Fruit fly (Drosophila melanogaster) whole organism, embryonic: ENCODE data around the gene COX7B.

Experiments
- Adf1 ChIP-seq: fragments of 200-800 bp; sonication (Bioruptor generic); IDR thresholded peaks from 2 replicates; pipeline ENCODE4 v1.3.6; 2022; ENCODE audit warnings: missing biosample characterization, missing genetic modification characterization
- CG10565 ChIP-seq: fragments of 200-800 bp; sonication (Bioruptor generic); optimal IDR thresholded peaks from 3 replicates; lab custom pipeline; 2016; ENCODE audit warnings: missing biosample characterization, mild to moderate bottlenecking, missing genetic modification characterization
- CG12299 ChIP-seq: fragments of 200-800 bp; sonication (Bioruptor generic); optimal IDR thresholded peaks from 2 replicates; lab custom pipeline; 2018; ENCODE audit warnings: missing biosample characterization, mild to moderate bottlenecking, missing genetic modification characterization
- CG12769 ChIP-seq: fragments of 200-800 bp; sonication (Bioruptor generic); optimal IDR thresholded peaks from 2 replicates; lab custom pipeline; 2019; ENCODE audit warnings: missing biosample characterization, mild to moderate bottlenecking, missing genetic modification characterization, moderate library complexity
- CG13424 ChIP-seq: fragments of 200-800 bp; sonication (Bioruptor generic); optimal IDR thresholded peaks from 2 replicates; lab custom pipeline; 2019; ENCODE audit warnings: missing biosample characterization, mild to moderate bottlenecking, missing genetic modification characterization, moderate library complexity
- CG13775 ChIP-seq: fragments of 200-800 bp; sonication (Bioruptor generic); optimal IDR thresholded peaks from 3 replicates; lab custom pipeline; 2017; ENCODE audit warnings: missing biosample characterization, mild to moderate bottlenecking, missing genetic modification characterization
- CG13894 ChIP-seq: fragments of 200-800 bp; sonication (Bioruptor generic); optimal IDR thresholded peaks from 3 replicates; lab custom pipeline; 2018; ENCODE audit warnings: missing biosample characterization, mild to moderate bottlenecking, missing genetic modification characterization, moderate library complexity
- CG14050 ChIP-seq: fragments of 200-800 bp; sonication (Bioruptor generic); IDR thresholded peaks from 3 replicates; pipeline ENCODE4 v1.3.6; 2022; ENCODE audit warnings: missing biosample characterization, missing genetic modification characterization
- CG14710 ChIP-seq: fragments of 200-800 bp; sonication (Bioruptor generic); optimal IDR thresholded peaks from 3 replicates; lab custom pipeline; 2019; ENCODE audit warnings: missing biosample characterization, mild to moderate bottlenecking, missing genetic modification characterization, moderate library complexity
- CG17361 ChIP-seq: fragments of 200-800 bp; sonication (Bioruptor generic); IDR thresholded peaks from 3 replicates; pipeline ENCODE4 v1.3.6; 2022; ENCODE audit warnings: missing biosample characterization, missing genetic modification characterization
- CG17612 ChIP-seq: fragments of 200-800 bp; sonication (Bioruptor generic); IDR thresholded peaks from 2 replicates; pipeline ENCODE4 v1.3.6; 2022; ENCODE audit warnings: missing biosample characterization, missing genetic modification characterization
- CG18599 ChIP-seq: fragments of 200-800 bp; sonication (Bioruptor generic); optimal IDR thresholded peaks from 3 replicates; lab custom pipeline; 2017; ENCODE audit warnings: missing biosample characterization, missing genetic modification characterization, mild to moderate bottlenecking, moderate library complexity, missing genetic modification reagents
- CG2120 ChIP-seq: fragments of 200-800 bp; sonication (Bioruptor generic); optimal IDR thresholded peaks from 3 replicates; lab custom pipeline; 2016; ENCODE audit warnings: missing biosample characterization, missing genetic modification characterization
- CG42726 ChIP-seq: fragments of 200-800 bp; sonication (Bioruptor generic); IDR thresholded peaks from 2 replicates; pipeline ENCODE4 v1.3.6; 2022; ENCODE audit warnings: missing biosample characterization, missing genetic modification characterization; ENCODE audit not compliant: partially characterized antibody
- CG4404 ChIP-seq: fragments of 200-800 bp; sonication (Bioruptor generic); IDR thresholded peaks from 2 replicates; pipeline ENCODE4 v1.3.6; 2022; ENCODE audit warnings: missing biosample characterization, missing genetic modification characterization
- CG6791 ChIP-seq: fragments of 200-800 bp; sonication (Bioruptor generic); IDR thresholded peaks from 3 replicates; pipeline ENCODE4 v1.3.6; 2022; ENCODE audit warnings: missing biosample characterization, missing genetic modification characterization; ENCODE audit not compliant: partially characterized antibody
- CG6813 ChIP-seq: fragments of 200-800 bp; sonication (Bioruptor generic); optimal IDR thresholded peaks from 2 replicates; lab custom pipeline; 2017; ENCODE audit warnings: missing biosample characterization, missing genetic modification characterization, mild to moderate bottlenecking, moderate library complexity, missing genetic modification reagents
- CG9797 ChIP-seq: fragments of 200-800 bp; sonication (Bioruptor generic); optimal IDR thresholded peaks from 3 replicates; lab custom pipeline; 2018; ENCODE audit warnings: missing biosample characterization, mild to moderate bottlenecking, missing genetic modification characterization
- CoRest ChIP-seq: fragments of 200-800 bp; sonication (Bioruptor generic); optimal IDR thresholded peaks from 3 replicates; lab custom pipeline; 2018; ENCODE audit warnings: missing biosample characterization, mild to moderate bottlenecking, missing genetic modification characterization, moderate library complexity
- Dbx ChIP-seq: fragments of 200-800 bp; sonication (Bioruptor generic); IDR thresholded peaks from 3 replicates; pipeline ENCODE4 v1.3.6; 2022; ENCODE audit warnings: missing biosample characterization, missing genetic modification characterization
- Gsc ChIP-seq: fragments of 200-800 bp; sonication (Bioruptor generic); IDR thresholded peaks from 2 replicates; pipeline ENCODE4 v1.3.6; 2022; ENCODE audit warnings: missing biosample characterization, missing genetic modification characterization
- Hand ChIP-seq: fragments of 200-800 bp; sonication (Bioruptor generic); optimal IDR thresholded peaks from 2 replicates; lab custom pipeline; 2017; ENCODE audit warnings: mild to moderate bottlenecking, missing biosample characterization, missing genetic modification reagents, missing genetic modification characterization
- Hmr ChIP-seq: fragments of 200-800 bp; sonication (Bioruptor generic); optimal IDR thresholded peaks from 3 replicates; lab custom pipeline; 2017; ENCODE audit warnings: mild to moderate bottlenecking, missing biosample characterization, missing genetic modification reagents, missing genetic modification characterization
- MESR4 ChIP-seq: fragments of 200-800 bp; sonication (Bioruptor generic); optimal IDR thresholded peaks from 2 replicates; lab custom pipeline; 2018; ENCODE audit warnings: missing biosample characterization, mild to moderate bottlenecking, missing genetic modification characterization, moderate library complexity
- Nf-YC ChIP-seq: fragments of 200-800 bp; optimal IDR thresholded peaks from 3 replicates; lab custom pipeline; 2019; ENCODE audit warnings: missing biosample characterization, mild to moderate bottlenecking, missing genetic modification characterization, moderate library complexity
- Oli ChIP-seq: fragments of 200-800 bp; sonication (Bioruptor generic); optimal IDR thresholded peaks from 2 replicates; lab custom pipeline; 2018; ENCODE audit warnings: missing biosample characterization, mild to moderate bottlenecking, missing genetic modification characterization, moderate library complexity
- ac ChIP-seq: fragments of 200-800 bp; sonication (Bioruptor generic); optimal IDR thresholded peaks from 3 replicates; lab custom pipeline; 2017; ENCODE audit warnings: missing biosample characterization, mild to moderate bottlenecking, missing genetic modification characterization
- ase ChIP-seq: fragments of 200-800 bp; sonication (Bioruptor generic); IDR thresholded peaks from 3 replicates; pipeline ENCODE4 v1.3.6; 2022; ENCODE audit warnings: missing biosample characterization, missing genetic modification characterization
- bab2 ChIP-seq: fragments of 200-800 bp; sonication (Bioruptor generic); optimal IDR thresholded peaks from 2 replicates; lab custom pipeline; 2016; ENCODE audit warnings: missing biosample characterization, missing genetic modification characterization
- chif ChIP-seq, 2 experiments: fragments of 200-800 bp; sonication (Bioruptor generic); optimal IDR thresholded peaks; 3 replicates each; lab custom pipeline; 2016; ENCODE audit warnings: missing biosample characterization in 2 of 2, missing genetic modification characterization in 2 of 2
- chm ChIP-seq: fragments of 200-800 bp; sonication (Bioruptor generic); IDR thresholded peaks from 2 replicates; pipeline ENCODE4 v1.3.6; 2022; ENCODE audit warnings: missing biosample characterization, missing genetic modification characterization
- emc ChIP-seq: fragments of 200-800 bp; sonication (Bioruptor generic); optimal IDR thresholded peaks from 2 replicates; lab custom pipeline; 2016; ENCODE audit warnings: missing biosample characterization, missing genetic modification characterization
- exex ChIP-seq: fragments of 200-800 bp; sonication (Bioruptor generic); optimal IDR thresholded peaks from 4 replicates; lab custom pipeline; 2018; ENCODE audit warnings: missing biosample characterization, mild to moderate bottlenecking, missing genetic modification characterization, moderate library complexity
- fd96Cb ChIP-seq: fragments of 200-800 bp; sonication (Bioruptor generic); optimal IDR thresholded peaks from 2 replicates; lab custom pipeline; 2018; ENCODE audit warnings: missing biosample characterization, mild to moderate bottlenecking, missing genetic modification characterization, moderate library complexity
- gt ChIP-seq: fragments of 200-800 bp; sonication (Bioruptor generic); IDR thresholded peaks from 2 replicates; pipeline ENCODE4 v1.3.6; 2022; ENCODE audit warnings: missing biosample characterization, missing genetic modification characterization
- hth ChIP-seq: fragments of >200 bp; optimal IDR thresholded peaks from 2 replicates; lab custom pipeline; 2017; ENCODE audit warnings: inconsistent platforms
- knrl ChIP-seq: fragments of 200-800 bp; sonication (Bioruptor generic); IDR thresholded peaks from 3 replicates; pipeline ENCODE4 v1.3.6; 2022; ENCODE audit warnings: missing biosample characterization, missing genetic modification characterization; ENCODE audit not compliant: partially characterized antibody
- mam ChIP-seq: fragments of 200-800 bp; sonication (Bioruptor generic); optimal IDR thresholded peaks from 3 replicates; lab custom pipeline; 2016; ENCODE audit warnings: missing biosample characterization, missing genetic modification characterization
- pum ChIP-seq: fragments of 200-800 bp; sonication (Bioruptor generic); optimal IDR thresholded peaks from 2 replicates; lab custom pipeline; 2016; ENCODE audit warnings: missing biosample characterization, missing genetic modification characterization
- row ChIP-seq: fragments of 200-800 bp; sonication (Bioruptor generic); IDR thresholded peaks from 3 replicates; pipeline ENCODE4 v1.3.6; 2022; ENCODE audit warnings: missing biosample characterization, missing genetic modification characterization
- salm ChIP-seq: fragments of 200-800 bp; sonication (Bioruptor generic); optimal IDR thresholded peaks from 2 replicates; lab custom pipeline; 2018; ENCODE audit warnings: missing biosample characterization, mild to moderate bottlenecking, missing genetic modification characterization
- sc ChIP-seq, 3 experiments: fragments of >200 bp in 2 of 3; fragments of 200-800 bp in 1 of 3; sonication (Bioruptor generic) in 1 of 3; optimal IDR thresholded peaks; 2 replicates in 2 of 3; 3 replicates in 1 of 3; lab custom pipeline; 2017; ENCODE audit warnings: mild to moderate bottlenecking in 1 of 3, missing biosample characterization in 1 of 3, missing genetic modification characterization in 1 of 3, missing genetic modification reagents in 1 of 3
- sob ChIP-seq: fragments of 200-800 bp; sonication (Bioruptor generic); IDR thresholded peaks from 2 replicates; pipeline ENCODE4 v1.3.6; 2022; ENCODE audit warnings: missing biosample characterization, missing genetic modification characterization
- stwl ChIP-seq: fragments of 200-800 bp; sonication (Bioruptor generic); optimal IDR thresholded peaks from 3 replicates; lab custom pipeline; 2018; ENCODE audit warnings: missing biosample characterization, mild to moderate bottlenecking, missing genetic modification characterization, moderate library complexity
- tin ChIP-seq: fragments of 200-800 bp; sonication (Bioruptor generic); optimal IDR thresholded peaks from 3 replicates; lab custom pipeline; 2016; ENCODE audit warnings: missing biosample characterization, missing genetic modification characterization
- tio ChIP-seq: fragments of 200-800 bp; sonication (Bioruptor generic); optimal IDR thresholded peaks from 2 replicates; lab custom pipeline; 2017; ENCODE audit warnings: missing biosample characterization, missing genetic modification characterization, inconsistent platforms
- usp ChIP-seq: fragments of >200 bp; optimal IDR thresholded peaks from 2 replicates; lab custom pipeline; 2017; ENCODE audit warnings: missing biosample characterization, missing genetic modification characterization
- wor ChIP-seq: fragments of 200-800 bp; sonication (Bioruptor generic); IDR thresholded peaks from 2 replicates; pipeline ENCODE4 v1.3.6; 2022; ENCODE audit warnings: missing biosample characterization, missing genetic modification characterization
- zen ChIP-seq: fragments of 200-800 bp; sonication (Bioruptor generic); optimal IDR thresholded peaks from 3 replicates; lab custom pipeline; 2018; ENCODE audit warnings: missing biosample characterization, mild to moderate bottlenecking, missing genetic modification characterization, moderate library complexity
- zfh1 ChIP-seq: fragments of 200-800 bp; sonication (Bioruptor generic); IDR thresholded peaks from 3 replicates; pipeline ENCODE4 v1.3.6; 2022; ENCODE audit warnings: missing biosample characterization, missing genetic modification characterization
- zfh2 ChIP-seq: fragments of 200-800 bp; sonication (Bioruptor generic); optimal IDR thresholded peaks from 2 replicates; lab custom pipeline; 2016; ENCODE audit warnings: missing biosample characterization, missing genetic modification characterization

Gene COX7B

dm6 chr3L:17447881-17448280 lies 22.6 kb downstream of the COX7B start (continued):
- TF ChIP-seq CG9797 (GFP tag; lab: Kevin White, UChicago), result no peak
- TF ChIP-seq row (GFP tag; lab: Robert Waterston, UW), result peak; percentile 72
- no peak for TF ChIP-seq sc (optimal IDR thresholded peaks at IDR 0.05; lab: Kevin White, UChicago)
- no peak for TF ChIP-seq sc (GFP tag; optimal IDR thresholded peaks at IDR 0.05; lab: Kevin White, UChicago)
- no peak for TF ChIP-seq CG17612
- TF ChIP-seq CG12299 (tag; lab: Kevin White, UChicago), result no peak
- TF ChIP-seq CG2120 (GFP tag; lab: Kevin White, UChicago), result peak; percentile 38
- no peak for TF ChIP-seq CG10565
- TF ChIP-seq usp, result no peak
- TF ChIP-seq mam (GFP tag; lab: Kevin White, UChicago), result no peak
- TF ChIP-seq CG14710 (tag; lab: Kevin White, UChicago), result no peak
- TF ChIP-seq exex (tag; lab: Kevin White, UChicago), result no peak
- TF ChIP-seq CG14050 (GFP tag; lab: Robert Waterston, UW), result no peak
- no peak for TF ChIP-seq CG4404 (GFP tag; lab: Robert Waterston, UW)
- no peak for TF ChIP-seq zfh1 (GFP tag; lab: Robert Waterston, UW)
- no peak for TF ChIP-seq tin
- TF ChIP-seq CG13424 (tag; lab: Kevin White, UChicago), result peak; percentile 44
- no peak for TF ChIP-seq bab2 (GFP tag; lab: Kevin White, UChicago)
- no peak for TF ChIP-seq stwl
- TF ChIP-seq gt (GFP tag; lab: Robert Waterston, UW), result no peak
- no peak for TF ChIP-seq chm (GFP tag; lab: Robert Waterston, UW)
- no peak for TF ChIP-seq sob (GFP tag; lab: Robert Waterston, UW)
- TF ChIP-seq ase (GFP tag; lab: Robert Waterston, UW), result no peak
- TF ChIP-seq CG18599 (GFP tag; lab: Kevin White, UChicago), result peak; percentile 77
- no peak for TF ChIP-seq salm
- peak; percentile 41 for TF ChIP-seq Hand (GFP tag; lab: Kevin White, UChicago)
- TF ChIP-seq CG12769 (tag; lab: Kevin White, UChicago), result no peak
- TF ChIP-seq CoRest (tag; lab: Kevin White, UChicago), result peak; percentile 38
- no peak for TF ChIP-seq CG13775 (GFP tag; lab: Kevin White, UChicago)
- TF ChIP-seq hth (lab: Kevin White, UChicago), result no peak
- no peak for TF ChIP-seq MESR4 (GFP tag; lab: Kevin White, UChicago)
- TF ChIP-seq Nf-YC, result peak; percentile 6
- TF ChIP-seq chif (GFP tag; optimal IDR thresholded peaks at IDR 0.05; lab: Kevin White, UChicago), result no peak
- no peak for TF ChIP-seq CG13894
- TF ChIP-seq Adf1 (GFP tag; lab: Robert Waterston, UW), result no peak
- TF ChIP-seq Gsc (GFP tag; lab: Robert Waterston, UW), result no peak
- TF ChIP-seq zen, result no peak
- no peak for TF ChIP-seq CG42726 (GFP tag; lab: Robert Waterston, UW)
- TF ChIP-seq tio (GFP tag; lab: Kevin White, UChicago), result peak; percentile 19
- no peak for TF ChIP-seq knrl (GFP tag; lab: Robert Waterston, UW)
- TF ChIP-seq CG6813 (GFP tag; lab: Kevin White, UChicago), result no peak
- TF ChIP-seq Dbx, result no peak
- TF ChIP-seq wor (GFP tag; lab: Robert Waterston, UW), result no peak
- TF ChIP-seq fd96Cb (tag; lab: Kevin White, UChicago), result no peak
- TF ChIP-seq Hmr, result peak; percentile 70
- TF ChIP-seq Oli, result peak; percentile 16
- no peak for TF ChIP-seq CG6791 (GFP tag; lab: Robert Waterston, UW)
- TF ChIP-seq emc (GFP tag; lab: Kevin White, UChicago), result no peak
- TF ChIP-seq zfh2 (GFP tag; lab: Kevin White, UChicago), result no peak
- TF ChIP-seq CG17361 (GFP tag; lab: Robert Waterston, UW), result peak; percentile 55; the same call in 2 of the 3 replicates
- no peak for TF ChIP-seq pum (GFP tag; lab: Kevin White, UChicago)
- no peak for TF ChIP-seq ac
